Worm (Caenorhabditis elegans): ENCODE data around the gene shc-2.

The shc-2 gene

ce11 chrII:5019389-5020108, 50.6 kb downstream of the shc-2 start (continued):
- TF ChIP-seq Y67H2A.10 (GFP tag; conservative IDR thresholded peaks at IDR 0.05): no peak; the same call in 1 of the 2 replicates
- TF ChIP-seq pbrm-1 (GFP tag; IDR thresholded peaks at IDR 0.05): no peak
- peak; percentile 60 for TF ChIP-seq dox-1 (GFP tag; IDR thresholded peaks at IDR 0.05)
- no peak for TF ChIP-seq Y79H2A.3 (GFP tag; conservative IDR thresholded peaks at IDR 0.05)
- TF ChIP-seq him-1 (tag; optimal IDR thresholded peaks at IDR 0.05): no peak
- TF ChIP-seq akir-1 (GFP tag; optimal IDR thresholded peaks at IDR 0.05): no peak
- no peak for TF ChIP-seq attf-6 (GFP tag; IDR thresholded peaks at IDR 0.05)
- no peak for TF ChIP-seq T07F8.4 (tag; optimal IDR thresholded peaks at IDR 0.05)
- TF ChIP-seq gei-17 (GFP tag; optimal IDR thresholded peaks at IDR 0.05): no peak
- TF ChIP-seq F37B4.10 (GFP tag; IDR thresholded peaks at IDR 0.05): no peak
- TF ChIP-seq nhr-120 (GFP tag; IDR thresholded peaks at IDR 0.05): no peak
- TF ChIP-seq F57A8.1 (GFP tag; optimal IDR thresholded peaks at IDR 0.05): no peak
- TF ChIP-seq ceh-58 (GFP tag; IDR thresholded peaks at IDR 0.05): no peak
- no peak for TF ChIP-seq snpc-1.3 (tag; optimal IDR thresholded peaks at IDR 0.05; ENCODE audit: insufficient read depth)
- peak; percentile 90 for TF ChIP-seq nhr-80 (tag; optimal IDR thresholded peaks at IDR 0.05)
- no peak for TF ChIP-seq F57C9.4 (tag; optimal IDR thresholded peaks at IDR 0.05)
- no peak for TF ChIP-seq ceh-91 (GFP tag; IDR thresholded peaks at IDR 0.05)
- no peak for TF ChIP-seq ceh-100 (GFP tag; IDR thresholded peaks at IDR 0.05)
- no peak for TF ChIP-seq rec-8 (tag; optimal IDR thresholded peaks at IDR 0.05)
- no peak for TF ChIP-seq F33H1.4 (GFP tag; IDR thresholded peaks at IDR 0.05)
- no peak for TF ChIP-seq bed-1 (GFP tag; IDR thresholded peaks at IDR 0.05)
- TF ChIP-seq ccch-3 (GFP tag; optimal IDR thresholded peaks at IDR 0.05): no peak
- TF ChIP-seq ekl-4 (GFP tag; IDR thresholded peaks at IDR 0.05): no peak
- no peak for TF ChIP-seq C17E4.6 (GFP tag; IDR thresholded peaks at IDR 0.05)
- peak; percentile 18 for TF ChIP-seq atf-7 (tag; optimal IDR thresholded peaks at IDR 0.05)
- peak; percentile 39 for TF ChIP-seq ztf-26 (tag; optimal IDR thresholded peaks at IDR 0.05)
- TF ChIP-seq nfyb-1 (GFP tag; IDR thresholded peaks at IDR 0.05): no peak
- no peak for TF ChIP-seq rcor-1 (GFP tag; IDR thresholded peaks at IDR 0.05)
- no peak for TF ChIP-seq zim-3 (tag; optimal IDR thresholded peaks at IDR 0.05)
- TF ChIP-seq hrde-1 (tag; optimal IDR thresholded peaks at IDR 0.05; ENCODE audit: borderline replicate concordance): no peak
- TF ChIP-seq lsl-1 (GFP tag; optimal IDR thresholded peaks at IDR 0.05): no peak
- TF ChIP-seq madf-8 (GFP tag; conservative IDR thresholded peaks at IDR 0.05): no peak
- TF ChIP-seq attf-5 (GFP tag; optimal IDR thresholded peaks at IDR 0.05): peak; percentile 38
- no peak for TF ChIP-seq egl-44 (GFP tag; IDR thresholded peaks at IDR 0.05)
- TF ChIP-seq F55B11.4 (tag; optimal IDR thresholded peaks at IDR 0.05; ENCODE audit: borderline replicate concordance, insufficient read depth): no peak
- TF ChIP-seq F39B2.1 (GFP tag; IDR thresholded peaks at IDR 0.05): no peak
- no peak for TF ChIP-seq hlh-26 (GFP tag; conservative IDR thresholded peaks at IDR 0.05)
- no peak for TF ChIP-seq xnd-1 (tag; optimal IDR thresholded peaks at IDR 0.05)
- peak; percentile 10 for TF ChIP-seq somi-1 (GFP tag; optimal IDR thresholded peaks at IDR 0.05)
- no peak for TF ChIP-seq snpc-1.1 (tag; optimal IDR thresholded peaks at IDR 0.05; ENCODE audit: insufficient read depth)
- TF ChIP-seq F23B12.7 (tag; optimal IDR thresholded peaks at IDR 0.05; ENCODE audit: insufficient read depth): no peak
- no peak for TF ChIP-seq B0019.2 (GFP tag; conservative IDR thresholded peaks at IDR 0.05)
- no peak for TF ChIP-seq mcd-1 (GFP tag; IDR thresholded peaks at IDR 0.05)
- TF ChIP-seq T26A5.8 (tag; optimal IDR thresholded peaks at IDR 0.05): no peak
- TF ChIP-seq nhr-179 (tag; optimal IDR thresholded peaks at IDR 0.05): no peak
